In the genomic region with DNA sequence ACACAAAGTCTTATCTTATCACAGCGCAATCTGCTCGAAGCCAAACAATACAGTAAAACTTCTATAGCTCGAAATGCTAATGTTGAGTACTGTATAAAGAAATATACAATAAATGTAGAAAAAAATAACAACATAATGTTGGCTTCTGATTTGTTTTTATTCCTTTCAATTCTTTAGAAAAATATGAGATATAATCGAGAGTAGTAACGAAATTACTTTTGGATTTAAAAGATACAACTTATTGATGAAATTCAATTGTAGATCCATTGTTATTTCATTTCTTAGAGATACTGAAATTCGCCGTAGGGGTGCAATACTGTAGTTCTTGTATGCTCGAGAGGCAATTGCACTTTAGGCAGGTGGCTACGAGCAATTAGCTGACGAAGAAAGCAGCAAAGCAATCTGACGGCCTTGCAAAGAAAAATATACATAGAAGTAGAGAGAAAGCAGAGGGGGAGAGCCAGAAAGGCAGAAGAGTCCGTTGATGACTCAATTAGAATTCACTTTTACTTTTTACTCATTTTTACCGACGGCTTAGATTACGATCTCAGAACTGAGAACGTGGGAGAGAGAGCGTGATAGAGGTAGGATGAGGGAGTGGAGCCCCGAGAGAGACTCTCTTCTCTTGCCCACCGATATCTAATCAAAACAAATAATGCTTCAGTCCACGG, we compare ENCODE assay signal across 1 fruit fly cellular context.
A peak's percentile ranks its signal among the peaks of the same experiment; 100 is the strongest.
TF ChIP-seq lines count a peak whose summit lies in the region.

No protein-coding gene starts in this region.

TF ChIP-seq in whole organism, embryonic, 481 proteins besides CTCF, POLR2A, EP300 and RAD21 (continued from another document):
- TF ChIP-seq CoRest (tag; optimal IDR thresholded peaks at IDR 0.05; lab: Kevin White, UChicago) (peak; percentile 67), sob (GFP tag; IDR thresholded peaks at IDR 0.05; lab: Robert Waterston, UW) (peak; percentile 52; the same call in 1 of the 2 replicates), zfh1 (GFP tag; IDR thresholded peaks at IDR 0.05; lab: Robert Waterston, UW) (peak; percentile 40; the same call in 1 of the 3 replicates), CG7357 (GFP tag; IDR thresholded peaks at IDR 0.05; lab: Robert Waterston, UW) (peak; percentile 48; the same call in 1 of the 3 replicates), CG14441 (GFP tag; IDR thresholded peaks at IDR 0.05; lab: Robert Waterston, UW) (no peak), NfI (GFP tag; optimal IDR thresholded peaks at IDR 0.05; lab: Kevin White, UChicago) (peak; percentile 14), CG18262 (tag; optimal IDR thresholded peaks at IDR 0.05; lab: Kevin White, UChicago) (peak; percentile 73), corto (GFP tag; optimal IDR thresholded peaks at IDR 0.05; lab: Kevin White, UChicago) (peak; percentile 44), CG10979 (tag; optimal IDR thresholded peaks at IDR 0.05; lab: Kevin White, UChicago) (peak; percentile 34), Awh (GFP tag; IDR thresholded peaks at IDR 0.05; lab: Robert Waterston, UW) (peak; percentile 27; the same call in 1 of the 2 replicates), CG15696 (tag; optimal IDR thresholded peaks at IDR 0.05; lab: Kevin White, UChicago) (peak; percentile 67), Sox102F (GFP tag; optimal IDR thresholded peaks at IDR 0.05; lab: Kevin White, UChicago) (peak; percentile 71), D19A (tag; optimal IDR thresholded peaks at IDR 0.05; lab: Kevin White, UChicago) (peak; percentile 16), CG12942 (GFP tag; optimal IDR thresholded peaks at IDR 0.05; lab: Kevin White, UChicago) (peak; percentile 8), Abd-B (GFP tag; optimal IDR thresholded peaks at IDR 0.05; lab: Kevin White, UChicago) (peak; percentile 53), slp2 (GFP tag; optimal IDR thresholded peaks at IDR 0.05; lab: Kevin White, UChicago) (peak; percentile 27), sens (GFP tag; lab: Kevin White, UChicago) (peak; percentile 91), Nf-YC (tag; optimal IDR thresholded peaks at IDR 0.05; lab: Kevin White, UChicago) (no peak), ATbp (GFP tag; optimal IDR thresholded peaks at IDR 0.05; lab: Kevin White, UChicago) (peak; percentile 53), prd (optimal IDR thresholded peaks at IDR 0.05; lab: Kevin White, UChicago) (no peak), prd (GFP tag; IDR thresholded peaks at IDR 0.05; lab: Robert Waterston, UW) (peak; percentile 51), zen2 (GFP tag; IDR thresholded peaks at IDR 0.05; lab: Robert Waterston, UW; ENCODE audit: partially characterized antibody) (no peak), CG2889 (GFP tag; IDR thresholded peaks at IDR 0.05; lab: Robert Waterston, UW) (no peak), Dek (tag; optimal IDR thresholded peaks at IDR 0.05; lab: Kevin White, UChicago) (peak; percentile 61), bcd (GFP tag; optimal IDR thresholded peaks at IDR 0.05; lab: Kevin White, UChicago) (peak; percentile 2), nmo (GFP tag; optimal IDR thresholded peaks at IDR 0.05; lab: Kevin White, UChicago) (peak; percentile 90), CG6765 (GFP tag; optimal IDR thresholded peaks at IDR 0.05; lab: Kevin White, UChicago) (peak; percentile 8), MBD-R2 (GFP tag; IDR thresholded peaks at IDR 0.05; lab: Robert Waterston, UW) (peak; percentile 29; the same call in 1 of the 2 replicates), ro (GFP tag; IDR thresholded peaks at IDR 0.05; lab: Robert Waterston, UW) (no peak), trem (tag; optimal IDR thresholded peaks at IDR 0.05; lab: Kevin White, UChicago) (peak; percentile 7), dysf (GFP tag; IDR thresholded peaks at IDR 0.05; lab: Robert Waterston, UW) (0 out of 3 replicates have a peak, but pooled peaks have one; percentile 35), fd96Cb (tag; optimal IDR thresholded peaks at IDR 0.05; lab: Kevin White, UChicago) (peak; percentile 54), CG17328 (GFP tag; IDR thresholded peaks at IDR 0.05; lab: Robert Waterston, UW) (peak; percentile 47; the same call in 1 of the 2 replicates), CG4328 (GFP tag; optimal IDR thresholded peaks at IDR 0.05; lab: Kevin White, UChicago) (peak; percentile 47)
